Fruit fly (Drosophila melanogaster) whole organism, embryonic: ENCODE data around the gene Polr2M.

Source experiments
- Atf3 ChIP-seq: fragments of 200-800 bp; sonication (Bioruptor generic); optimal IDR thresholded peaks from 3 replicates; lab custom pipeline; 2016; ENCODE audit warnings: missing biosample characterization, missing genetic modification characterization
- Awh ChIP-seq: fragments of 200-800 bp; sonication (Bioruptor generic); IDR thresholded peaks from 2 replicates; pipeline ENCODE4, ENCODE4 v1.3.6; 2022; ENCODE audit warnings: missing biosample characterization, missing genetic modification characterization
- BEAF-32 ChIP-seq: fragments of 200-800 bp; sonication (Bioruptor generic); optimal IDR thresholded peaks from 3 replicates; lab custom pipeline; 2017; ENCODE audit warnings: missing biosample characterization, missing genetic modification characterization, mild to moderate bottlenecking, moderate library complexity, missing genetic modification reagents
- Blimp-1 ChIP-seq: fragments of 200-800 bp; sonication (Bioruptor generic); optimal IDR thresholded peaks from 3 replicates; lab custom pipeline; 2018; ENCODE audit warnings: missing biosample characterization, missing genetic modification characterization, mild to moderate bottlenecking, moderate library complexity, missing genetic modification reagents
- CG10209 ChIP-seq: fragments of 200-800 bp; sonication (Bioruptor generic); optimal IDR thresholded peaks from 3 replicates; lab custom pipeline; 2017; ENCODE audit warnings: missing biosample characterization, mild to moderate bottlenecking, missing genetic modification characterization, missing genetic modification reagents
- CG10565 ChIP-seq: fragments of 200-800 bp; sonication (Bioruptor generic); optimal IDR thresholded peaks from 3 replicates; lab custom pipeline; 2016; ENCODE audit warnings: missing biosample characterization, mild to moderate bottlenecking, missing genetic modification characterization
- CG10654 ChIP-seq: fragments of 200-800 bp; sonication (Bioruptor generic); optimal IDR thresholded peaks from 2 replicates; lab custom pipeline; 2016; ENCODE audit warnings: missing biosample characterization, missing genetic modification characterization
- CG12071 ChIP-seq: fragments of 200-800 bp; sonication (Bioruptor generic); optimal IDR thresholded peaks from 3 replicates; lab custom pipeline; 2018; ENCODE audit warnings: missing biosample characterization, mild to moderate bottlenecking, missing genetic modification characterization
- CG12104 ChIP-seq: fragments of 200-800 bp; sonication (Bioruptor generic); optimal IDR thresholded peaks from 3 replicates; lab custom pipeline; 2016; ENCODE audit warnings: missing biosample characterization, missing genetic modification characterization
- CG13123 ChIP-seq: fragments of 200-800 bp; sonication (Bioruptor generic); optimal IDR thresholded peaks from 2 replicates; lab custom pipeline; 2016; ENCODE audit warnings: missing biosample characterization, missing genetic modification characterization
- CG13424 ChIP-seq: fragments of 200-800 bp; sonication (Bioruptor generic); optimal IDR thresholded peaks from 2 replicates; lab custom pipeline; 2019; ENCODE audit warnings: missing biosample characterization, mild to moderate bottlenecking, missing genetic modification characterization, moderate library complexity
- CG13894 ChIP-seq: fragments of 200-800 bp; sonication (Bioruptor generic); optimal IDR thresholded peaks from 3 replicates; lab custom pipeline; 2018; ENCODE audit warnings: missing biosample characterization, mild to moderate bottlenecking, missing genetic modification characterization, moderate library complexity
- CG15514 ChIP-seq: fragments of 200-800 bp; sonication (Bioruptor generic); optimal IDR thresholded peaks from 3 replicates; lab custom pipeline; 2017; ENCODE audit warnings: missing biosample characterization, missing genetic modification characterization, mild to moderate bottlenecking, moderate library complexity, missing genetic modification reagents
- CG1602 ChIP-seq: fragments of 200-800 bp; sonication (Bioruptor generic); optimal IDR thresholded peaks from 3 replicates; lab custom pipeline; 2016; ENCODE audit warnings: missing biosample characterization, missing genetic modification characterization
- CG17361 ChIP-seq: fragments of 200-800 bp; sonication (Bioruptor generic); IDR thresholded peaks from 3 replicates; pipeline ENCODE4 v1.3.6; 2022; ENCODE audit warnings: missing biosample characterization, missing genetic modification characterization
- CG17612 ChIP-seq: fragments of 200-800 bp; sonication (Bioruptor generic); IDR thresholded peaks from 2 replicates; pipeline ENCODE4 v1.3.6; 2022; ENCODE audit warnings: missing biosample characterization, missing genetic modification characterization
- CG18764 ChIP-seq: fragments of 200-800 bp; sonication (Bioruptor generic); optimal IDR thresholded peaks from 3 replicates; lab custom pipeline; 2016; ENCODE audit warnings: missing biosample characterization, missing genetic modification characterization
- CG2116 ChIP-seq: fragments of 200-800 bp; sonication (Bioruptor generic); optimal IDR thresholded peaks from 3 replicates; lab custom pipeline; 2018; ENCODE audit warnings: missing biosample characterization, mild to moderate bottlenecking, missing genetic modification characterization
- CG2875 ChIP-seq: fragments of 200-800 bp; sonication (Bioruptor generic); optimal IDR thresholded peaks from 2 replicates; lab custom pipeline; 2017; ENCODE audit warnings: missing biosample characterization, mild to moderate bottlenecking, missing genetic modification characterization, missing genetic modification reagents
- CG4282 ChIP-seq: fragments of 200-800 bp; sonication (Bioruptor generic); optimal IDR thresholded peaks from 2 replicates; lab custom pipeline; 2016; ENCODE audit warnings: missing biosample characterization, missing genetic modification characterization
- CG43689 ChIP-seq: fragments of 200-800 bp; sonication (Bioruptor generic); IDR thresholded peaks from 2 replicates; pipeline ENCODE4 v1.3.6; 2022; ENCODE audit warnings: missing biosample characterization, missing genetic modification characterization
- CG4424 ChIP-seq: fragments of 200-800 bp; sonication (Bioruptor generic); optimal IDR thresholded peaks from 3 replicates; lab custom pipeline; 2016; ENCODE audit warnings: missing biosample characterization, missing genetic modification characterization
- CG6854 ChIP-seq: fragments of 200-800 bp; sonication (Bioruptor generic); optimal IDR thresholded peaks from 3 replicates; lab custom pipeline; 2017; ENCODE audit warnings: missing biosample characterization, mild to moderate bottlenecking, missing genetic modification characterization
- CG7839 ChIP-seq: fragments of 200-800 bp; sonication (Bioruptor generic); optimal IDR thresholded peaks from 3 replicates; lab custom pipeline; 2018; ENCODE audit warnings: missing biosample characterization, mild to moderate bottlenecking, missing genetic modification characterization, moderate library complexity
- CG8478 ChIP-seq: fragments of >200 bp; optimal IDR thresholded peaks from 2 replicates; lab custom pipeline; 2018
- CTCF ChIP-seq: fragments of 200-800 bp; sonication (Bioruptor generic); optimal IDR thresholded peaks from 2 replicates; lab custom pipeline; 2017; ENCODE audit warnings: missing biosample characterization, mild to moderate bottlenecking, missing genetic modification characterization, moderate library complexity
- Dbx ChIP-seq: fragments of 200-800 bp; sonication (Bioruptor generic); IDR thresholded peaks from 3 replicates; pipeline ENCODE4 v1.3.6; 2022; ENCODE audit warnings: missing biosample characterization, missing genetic modification characterization
- Dp ChIP-seq: fragments of 200-800 bp; sonication (Bioruptor generic); optimal IDR thresholded peaks from 2 replicates; lab custom pipeline; 2018; ENCODE audit warnings: missing biosample characterization, mild to moderate bottlenecking, missing genetic modification characterization, moderate library complexity
- Fer1 ChIP-seq: fragments of 200-800 bp; sonication (Bioruptor generic); optimal IDR thresholded peaks from 2 replicates; lab custom pipeline; 2017; ENCODE audit warnings: missing biosample characterization, mild to moderate bottlenecking, missing genetic modification characterization
- MESR4 ChIP-seq: fragments of 200-800 bp; sonication (Bioruptor generic); optimal IDR thresholded peaks from 2 replicates; lab custom pipeline; 2018; ENCODE audit warnings: missing biosample characterization, mild to moderate bottlenecking, missing genetic modification characterization, moderate library complexity
- NK7.1 ChIP-seq: fragments of 200-800 bp; sonication (Bioruptor generic); optimal IDR thresholded peaks from 3 replicates; lab custom pipeline; 2016; ENCODE audit warnings: missing biosample characterization, missing genetic modification characterization
- Nf-YA ChIP-seq: fragments of 200-800 bp; sonication (Bioruptor generic); IDR thresholded peaks from 2 replicates; pipeline ENCODE4 v1.3.6; 2022; ENCODE audit warnings: missing biosample characterization, missing genetic modification characterization
- Opbp ChIP-seq: fragments of 200-800 bp; sonication (Bioruptor generic); IDR thresholded peaks from 3 replicates; pipeline ENCODE4 v1.3.6; 2022; ENCODE audit warnings: missing biosample characterization, missing genetic modification characterization; ENCODE audit not compliant: partially characterized antibody
- Sin3A ChIP-seq: fragments of >200 bp; optimal IDR thresholded peaks from 2 replicates; lab custom pipeline; 2018
- Sry-δ ChIP-seq: fragments of 200-800 bp; sonication (Bioruptor generic); optimal IDR thresholded peaks from 2 replicates; lab custom pipeline; 2016; ENCODE audit warnings: missing biosample characterization, missing genetic modification characterization
- Xrp1 ChIP-seq: fragments of 200-800 bp; sonication (Bioruptor generic); IDR thresholded peaks from 2 replicates; pipeline ENCODE4 v1.3.6; 2022; ENCODE audit warnings: missing biosample characterization, missing genetic modification characterization
- aop ChIP-seq: fragments of 200-800 bp; sonication (Bioruptor generic); IDR thresholded peaks from 2 replicates; pipeline ENCODE4 v1.3.6; 2022; ENCODE audit warnings: missing biosample characterization, missing genetic modification characterization
- bcd ChIP-seq: fragments of 200-800 bp; sonication (Bioruptor generic); optimal IDR thresholded peaks from 2 replicates; lab custom pipeline; 2017; ENCODE audit warnings: missing biosample characterization, mild to moderate bottlenecking, missing genetic modification characterization
- cato ChIP-seq: fragments of 200-800 bp; sonication (Bioruptor generic); optimal IDR thresholded peaks from 2 replicates; lab custom pipeline; 2016; ENCODE audit warnings: missing biosample characterization, missing genetic modification characterization, borderline replicate concordance
- cwo ChIP-seq: fragments of 200-800 bp; sonication (Bioruptor generic); optimal IDR thresholded peaks from 3 replicates; lab custom pipeline; 2017; ENCODE audit warnings: missing biosample characterization, missing genetic modification characterization, mild to moderate bottlenecking, moderate library complexity, missing genetic modification reagents
- grn ChIP-seq: fragments of 200-800 bp; sonication (Bioruptor generic); optimal IDR thresholded peaks from 3 replicates; lab custom pipeline; 2017; ENCODE audit warnings: missing biosample characterization, missing genetic modification characterization
- gt ChIP-seq: fragments of 200-800 bp; sonication (Bioruptor generic); IDR thresholded peaks from 2 replicates; pipeline ENCODE4 v1.3.6; 2022; ENCODE audit warnings: missing biosample characterization, missing genetic modification characterization
- jumu ChIP-seq: fragments of 200-800 bp; sonication (Bioruptor generic); optimal IDR thresholded peaks from 3 replicates; lab custom pipeline; 2016; ENCODE audit warnings: missing biosample characterization, missing genetic modification characterization
- nmo ChIP-seq: fragments of 200-800 bp; sonication (Bioruptor generic); optimal IDR thresholded peaks from 2 replicates; lab custom pipeline; 2018; ENCODE audit warnings: missing biosample characterization, mild to moderate bottlenecking, missing genetic modification characterization, moderate library complexity
- scrt ChIP-seq: fragments of 200-800 bp; sonication (Bioruptor generic); optimal IDR thresholded peaks from 2 replicates; lab custom pipeline; 2018; ENCODE audit warnings: missing biosample characterization, mild to moderate bottlenecking, missing genetic modification characterization, moderate library complexity
- slou ChIP-seq: fragments of 200-800 bp; sonication (Bioruptor generic); optimal IDR thresholded peaks from 3 replicates; lab custom pipeline; 2016; ENCODE audit warnings: missing biosample characterization, missing genetic modification characterization
- stwl ChIP-seq: fragments of 200-800 bp; sonication (Bioruptor generic); optimal IDR thresholded peaks from 3 replicates; lab custom pipeline; 2018; ENCODE audit warnings: missing biosample characterization, mild to moderate bottlenecking, missing genetic modification characterization, moderate library complexity
- trem ChIP-seq: fragments of 200-800 bp; optimal IDR thresholded peaks from 3 replicates; lab custom pipeline; 2019; ENCODE audit warnings: missing biosample characterization, mild to moderate bottlenecking, missing genetic modification characterization, moderate library complexity
- unpg ChIP-seq: fragments of 200-800 bp; sonication (Bioruptor generic); optimal IDR thresholded peaks from 3 replicates; lab custom pipeline; 2018; ENCODE audit warnings: missing biosample characterization, mild to moderate bottlenecking, missing genetic modification characterization, moderate library complexity
- vnd ChIP-seq: fragments of 200-800 bp; sonication (Bioruptor generic); IDR thresholded peaks from 3 replicates; pipeline ENCODE4 v1.3.6; 2022; ENCODE audit warnings: missing biosample characterization, missing genetic modification characterization; ENCODE audit not compliant: partially characterized antibody
- yki ChIP-seq: fragments of >200 bp; optimal IDR thresholded peaks from 3 replicates; lab custom pipeline; 2018
- zen ChIP-seq: fragments of 200-800 bp; sonication (Bioruptor generic); optimal IDR thresholded peaks from 3 replicates; lab custom pipeline; 2018; ENCODE audit warnings: missing biosample characterization, mild to moderate bottlenecking, missing genetic modification characterization, moderate library complexity
- zen2 ChIP-seq: fragments of 200-800 bp; sonication (Bioruptor generic); IDR thresholded peaks from 3 replicates; pipeline ENCODE4 v1.3.6; 2022; ENCODE audit warnings: missing biosample characterization, missing genetic modification characterization; ENCODE audit not compliant: partially characterized antibody

Polr2M gene

DNA sequence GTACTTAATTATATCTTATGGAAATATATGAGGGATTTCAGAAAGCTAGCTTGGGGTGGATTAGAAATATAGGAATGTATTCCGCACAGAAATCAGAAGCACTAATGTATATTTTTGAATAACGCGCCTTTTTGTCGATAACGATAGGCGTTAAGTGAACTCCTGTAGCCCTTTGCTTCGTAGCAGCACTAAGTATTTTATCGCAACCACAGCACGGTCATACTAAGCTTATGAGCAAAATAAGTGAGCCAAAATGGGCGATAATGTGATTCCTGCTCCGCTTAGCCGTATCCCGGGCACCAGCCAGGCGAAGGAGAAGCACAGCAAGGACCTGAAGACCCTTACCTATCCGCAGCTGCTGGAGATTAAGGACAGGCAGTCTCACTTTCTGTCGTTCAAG lies at the start of gene Polr2M, which contains the start of gene CG5250:
Gene Polr2M (plus strand): TSS at position 219 of the 400 bp plus-strand sequence.
Gene CG5250 (minus strand): TSS at position 32 of the 400 bp plus-strand sequence.
- no peak for TF ChIP-seq CG17612 (GFP tag; lab: Robert Waterston, UW)
- TF ChIP-seq zen2 (GFP tag; lab: Robert Waterston, UW) = no peak
- TF ChIP-seq stwl (tag; lab: Kevin White, UChicago) = peak; percentile 58
- peak; percentile 76 for TF ChIP-seq CG15514
- TF ChIP-seq CG17361 = no peak
- no peak for TF ChIP-seq Xrp1 (GFP tag; lab: Robert Waterston, UW)
- TF ChIP-seq CG6854 (GFP tag; lab: Kevin White, UChicago) = no peak
- no peak for TF ChIP-seq unpg (GFP tag; lab: Kevin White, UChicago)
- no peak for TF ChIP-seq slou (GFP tag; lab: Kevin White, UChicago)
- peak; percentile 9 for TF ChIP-seq Sin3A (lab: Kevin White, UChicago)
- TF ChIP-seq Dbx (GFP tag; lab: Robert Waterston, UW) = no peak
- no peak for TF ChIP-seq CG43689 (GFP tag; lab: Robert Waterston, UW)
- no peak for TF ChIP-seq bcd (GFP tag; lab: Kevin White, UChicago)
- no peak for TF ChIP-seq CG10654 (GFP tag; lab: Kevin White, UChicago)
- no peak for TF ChIP-seq CG7839 (tag; lab: Kevin White, UChicago)
- TF ChIP-seq CG12104 (GFP tag; lab: Kevin White, UChicago) = no peak
- TF ChIP-seq CG18764 (GFP tag; lab: Kevin White, UChicago) = no peak
- TF ChIP-seq NK7.1 = no peak
- TF ChIP-seq CG10209 (GFP tag; lab: Kevin White, UChicago) = no peak
- no peak for TF ChIP-seq CG4424 (GFP tag; lab: Kevin White, UChicago)
- TF ChIP-seq grn (GFP tag; lab: Kevin White, UChicago) = no peak
- no peak for TF ChIP-seq CG2875 (GFP tag; lab: Kevin White, UChicago)
- no peak for TF ChIP-seq aop (GFP tag; lab: Robert Waterston, UW)
- TF ChIP-seq nmo (GFP tag; lab: Kevin White, UChicago) = no peak
- TF ChIP-seq vnd = 0 out of 3 replicates have a peak, but pooled peaks have one; percentile 27
- no peak for TF ChIP-seq gt (GFP tag; lab: Robert Waterston, UW)
- no peak for TF ChIP-seq CG13123 (GFP tag; lab: Kevin White, UChicago)
- TF ChIP-seq CG4282 = no peak
- TF ChIP-seq Nf-YA = no peak
- peak; percentile 54 for TF ChIP-seq CG2116 (GFP tag; lab: Kevin White, UChicago)
- peak; percentile 47; the same call in 1 of the 3 replicates for TF ChIP-seq Opbp (GFP tag; lab: Robert Waterston, UW)
- TF ChIP-seq yki = no peak
- no peak for TF ChIP-seq cwo (GFP tag; lab: Kevin White, UChicago)
- TF ChIP-seq CG8478 (lab: Kevin White, UChicago) = no peak
- TF ChIP-seq scrt (GFP tag; lab: Kevin White, UChicago) = peak; percentile 62
- no peak for TF ChIP-seq cato
- peak; percentile 62 for TF ChIP-seq MESR4 (GFP tag; lab: Kevin White, UChicago)
- TF ChIP-seq BEAF-32 (GFP tag; lab: Kevin White, UChicago) = peak; percentile 40
- TF ChIP-seq CG1602 (GFP tag; lab: Kevin White, UChicago) = no peak
- TF ChIP-seq jumu = no peak
- TF ChIP-seq Sry-δ (GFP tag; lab: Kevin White, UChicago) = peak; percentile 37
- no peak for TF ChIP-seq Blimp-1 (GFP tag; lab: Kevin White, UChicago)
- no peak for TF ChIP-seq Fer1 (GFP tag; lab: Kevin White, UChicago)
- TF ChIP-seq CG10565 = no peak
- no peak for TF ChIP-seq Awh
- TF ChIP-seq Atf3 (GFP tag; lab: Kevin White, UChicago) = no peak
- no peak for TF ChIP-seq CG12071 (GFP tag; lab: Kevin White, UChicago)
- peak; percentile 92 for TF ChIP-seq Dp (GFP tag; lab: Kevin White, UChicago)
- TF ChIP-seq CTCF = no peak
- TF ChIP-seq CG13424 (tag; lab: Kevin White, UChicago) = no peak
- TF ChIP-seq CG13894 (tag; lab: Kevin White, UChicago) = no peak
- peak; percentile 41 for TF ChIP-seq trem (tag; lab: Kevin White, UChicago)
- peak; percentile 6 for TF ChIP-seq zen (tag; lab: Kevin White, UChicago)
